Worm (Caenorhabditis elegans) whole organism, mixed stage, embryonic: ENCODE measurements around the gene ccdc-47.

Experiments
- ces-1 ChIP-seq: fragments of 150-350 bp; optimal IDR thresholded peaks from 2 replicates; lab custom pipeline; 2014; ENCODE audit warnings: missing biosample characterization, missing genetic modification reagents, missing genetic modification characterization
- mab-5 ChIP-seq: fragments of 150-350 bp; optimal IDR thresholded peaks from 2 replicates; lab custom pipeline; 2014; ENCODE audit warnings: missing biosample characterization, missing genetic modification characterization
- nhr-2 ChIP-seq: fragments of 150-350 bp; optimal IDR thresholded peaks from 2 replicates; lab custom pipeline; 2014; ENCODE audit warnings: missing biosample characterization, missing genetic modification characterization
- nhr-28 ChIP-seq: fragments of 150-350 bp; optimal IDR thresholded peaks from 2 replicates; lab custom pipeline; 2014; ENCODE audit warnings: missing biosample characterization, missing genetic modification characterization
- nhr-76 ChIP-seq: sonication (generic microtip); optimal IDR thresholded peaks from 2 replicates; lab custom pipeline; 2017; ENCODE audit warnings: missing biosample characterization, missing genetic modification characterization
- pha-4 ChIP-seq: fragments of 150-350 bp; optimal IDR thresholded peaks from 2 replicates; lab custom pipeline; 2018; ENCODE audit warnings: missing biosample characterization, missing genetic modification reagents, missing genetic modification characterization
- snpc-4 ChIP-seq: fragments of 150-350 bp; optimal IDR thresholded peaks from 2 replicates; lab custom pipeline; 2014; ENCODE audit warnings: missing biosample characterization, missing genetic modification characterization

DNA sequence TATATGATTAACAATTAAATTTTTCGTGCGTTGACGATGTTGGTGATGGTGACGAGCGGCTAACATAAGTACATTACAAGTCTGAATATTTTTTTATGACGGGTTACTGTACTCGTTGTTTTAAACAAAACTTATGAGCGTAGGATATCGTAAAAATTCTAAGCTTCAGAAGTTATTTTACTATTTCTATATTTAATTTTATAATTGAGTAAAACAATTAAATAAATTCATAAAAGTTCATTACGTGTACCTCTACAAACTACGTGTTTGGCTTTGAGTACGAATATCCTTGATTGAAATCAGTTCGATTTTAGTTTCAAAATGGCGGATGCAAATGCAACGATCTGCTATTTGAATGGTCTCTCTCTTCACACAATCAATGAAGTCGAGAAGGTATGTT is 11.4 kb downstream of the ccdc-47 start, which contains the start of gene F37A8.1:
- TF ChIP-seq pha-4 (tag; lab: Kevin White, UChicago): no peak
- no peak for TF ChIP-seq mab-5
- no peak for TF ChIP-seq nhr-76 (tag; lab: Kevin White, UChicago)
- TF ChIP-seq snpc-4 (tag; lab: Kevin White, UChicago): no peak
- TF ChIP-seq nhr-28 (tag; lab: Kevin White, UChicago): no peak
- no peak for TF ChIP-seq ces-1
- TF ChIP-seq nhr-2 (tag; lab: Kevin White, UChicago): no peak
